Worm (Caenorhabditis elegans) whole organism, L4/young adult: Measurements from ENCODE around the gene oac-41.

Experiments used
- W03F9.2 ChIP-seq: fragments of 150-350 bp; optimal IDR thresholded peaks from 2 replicates; lab custom pipeline; 2014; ENCODE audit warnings: missing biosample characterization, missing genetic modification characterization
- dao-5 ChIP-seq: sonication (generic microtip); optimal IDR thresholded peaks from 2 replicates; lab custom pipeline; 2016; ENCODE audit warnings: missing genotype, missing genetic modification characterization, moderate library complexity, missing compliant biosample characterization
- him-1 ChIP-seq: sonication (generic microtip); optimal IDR thresholded peaks from 2 replicates; lab custom pipeline; 2016; ENCODE audit warnings: missing genotype, missing genetic modification reagents, missing genetic modification characterization, missing compliant biosample characterization

ce11 chrV:8991679-8992078, 30.3 kb downstream of the oac-41 start, which contains the start of gene F59E11.6:
- TF ChIP-seq dao-5 (no peak), W03F9.2 (tag; lab: Kevin White, UChicago) (no peak), him-1 (tag; lab: Kevin White, UChicago) (no peak)
